Fruit fly (Drosophila melanogaster): ENCODE data around the gene BORCS6.

Gene BORCS6

dm6 chr3L:540432-540973, at the start of gene BORCS6, which contains the start of gene klar (continued):
- TF ChIP-seq net (GFP tag; optimal IDR thresholded peaks at IDR 0.05) (no peak), pdm3 (GFP tag; optimal IDR thresholded peaks at IDR 0.05) (peak; percentile 36), CG3919 (GFP tag; optimal IDR thresholded peaks at IDR 0.05) (peak; percentile 9), CG34406 (GFP tag; optimal IDR thresholded peaks at IDR 0.05) (no peak), Hr38 (GFP tag; optimal IDR thresholded peaks at IDR 0.05) (no peak), eg (GFP tag; IDR thresholded peaks at IDR 0.05) (peak; percentile 27; the same call in 2 of the 3 replicates), vri (GFP tag; optimal IDR thresholded peaks at IDR 0.05) (peak; percentile 67), acj6 (GFP tag; optimal IDR thresholded peaks at IDR 0.05) (peak; percentile 10)

- TF ChIP-seq lz (GFP tag; optimal IDR thresholded peaks at IDR 0.05) = no peak
These were observed 40.2 kb upstream of the BORCS6 start, which contains the start of the genes CG34267 and CG34268 for dm6 chr3L:500351-501015. CG34267 (minus strand) TSS chr3L:500451. CG34268 (plus strand) TSS chr3L:500965.

dm6 chr3L:505782-506408, 34.8 kb upstream of the BORCS6 start:
- TF ChIP-seq fd59A (GFP tag; optimal IDR thresholded peaks at IDR 0.05) (peak; percentile 9), Smox (GFP tag; optimal IDR thresholded peaks at IDR 0.05) (no peak), Hr4 (GFP tag; optimal IDR thresholded peaks at IDR 0.05) (peak; percentile 44), eg (GFP tag; IDR thresholded peaks at IDR 0.05) (peak; percentile 68), net (GFP tag; optimal IDR thresholded peaks at IDR 0.05) (peak; percentile 50), Hr38 (GFP tag; optimal IDR thresholded peaks at IDR 0.05) (no peak), ss (GFP tag; optimal IDR thresholded peaks at IDR 0.05) (no peak), pdm3 (GFP tag; optimal IDR thresholded peaks at IDR 0.05) (peak; percentile 74), CG8632 (GFP tag; optimal IDR thresholded peaks at IDR 0.05) (peak; percentile 34), Ets21C (GFP tag; optimal IDR thresholded peaks at IDR 0.05) (peak; percentile 45), Gug (GFP tag; IDR thresholded peaks at IDR 0.05) (0 out of 2 replicates have a peak, but pooled peaks have one; percentile 14), CG6792 (GFP tag; optimal IDR thresholded peaks at IDR 0.05) (peak; percentile 62), CG6808 (GFP tag; optimal IDR thresholded peaks at IDR 0.05) (peak; percentile 48), CG3919 (GFP tag; optimal IDR thresholded peaks at IDR 0.05) (peak; percentile 80), lz (GFP tag; optimal IDR thresholded peaks at IDR 0.05) (peak; percentile 83), CG8319 (GFP tag; optimal IDR thresholded peaks at IDR 0.05) (peak; percentile 26), CG3032 (tag; optimal IDR thresholded peaks at IDR 0.05) (peak; percentile 49), Eip75B (GFP tag; optimal IDR thresholded peaks at IDR 0.05) (peak; percentile 43), CG10669 (GFP tag; optimal IDR thresholded peaks at IDR 0.05) (no peak), Sox15 (GFP tag; optimal IDR thresholded peaks at IDR 0.05) (peak; percentile 43), esn (GFP tag; optimal IDR thresholded peaks at IDR 0.05) (peak; percentile 81), CG6163 (GFP tag; IDR thresholded peaks at IDR 0.05) (peak; percentile 56; the same call in 2 of the 3 replicates), Met (GFP tag; optimal IDR thresholded peaks at IDR 0.05) (peak; percentile 68), CG4318 (GFP tag; optimal IDR thresholded peaks at IDR 0.05) (no peak), CG7368 (GFP tag; optimal IDR thresholded peaks at IDR 0.05) (peak; percentile 68), CG11902 (GFP tag; optimal IDR thresholded peaks at IDR 0.05) (peak; percentile 77), Sox14 (GFP tag; optimal IDR thresholded peaks at IDR 0.05) (peak; percentile 70), cyc (GFP tag; optimal IDR thresholded peaks at IDR 0.05) (peak; percentile 88), Sox102F (GFP tag; optimal IDR thresholded peaks at IDR 0.05) (no peak), CG10631 (GFP tag; optimal IDR thresholded peaks at IDR 0.05) (peak; percentile 4), OdsH (GFP tag; optimal IDR thresholded peaks at IDR 0.05) (peak; percentile 66), dac (GFP tag; optimal IDR thresholded peaks at IDR 0.05) (peak; percentile 46), acj6 (GFP tag; optimal IDR thresholded peaks at IDR 0.05) (peak; percentile 64), CG6854 (GFP tag; optimal IDR thresholded peaks at IDR 0.05) (peak; percentile 10), CG16779 (tag; optimal IDR thresholded peaks at IDR 0.05) (no peak), Eip78C (GFP tag) (peak; percentile 83), fd85E (GFP tag; optimal IDR thresholded peaks at IDR 0.05) (peak; percentile 7), spab (GFP tag; optimal IDR thresholded peaks at IDR 0.05) (no peak), topi (GFP tag; optimal IDR thresholded peaks at IDR 0.05) (peak; percentile 65), Hr39 (GFP tag; optimal IDR thresholded peaks at IDR 0.05) (peak; percentile 88), Blimp-1 (GFP tag; optimal IDR thresholded peaks at IDR 0.05) (peak; percentile 24), dsx (GFP tag; optimal IDR thresholded peaks at IDR 0.05; ENCODE audit: poor library complexity, severe bottlenecking) (no peak)
